Worm (Caenorhabditis elegans) whole organism, midembryonic: ENCODE data around the gene T16A1.4.

ENCODE experiments used
- T22C8.4 ChIP-seq: fragments of 200-800 bp; sonication (Bioruptor generic); IDR thresholded peaks from 2 replicates; pipeline ENCODE4 v1.3.6; 2022; ENCODE audit warnings: missing genetic modification characterization, missing compliant biosample characterization
- cog-1 ChIP-seq: sonication (generic microtip); optimal IDR thresholded peaks from 2 replicates; lab custom pipeline; 2016; ENCODE audit warnings: missing genetic modification characterization, missing compliant biosample characterization
- flt-1 ChIP-seq: fragments of 200-800 bp; sonication (Bioruptor generic); IDR thresholded peaks from 2 replicates; pipeline ENCODE4 v1.3.6; 2022; ENCODE audit warnings: missing genetic modification characterization, missing compliant biosample characterization
- klf-2 ChIP-seq: fragments of 200-800 bp; sonication (Bioruptor generic); conservative IDR thresholded peaks from 2 replicates; pipeline ENCODE4 v1.3.6; 2022; ENCODE audit warnings: missing genetic modification reagents, missing genetic modification characterization, missing compliant biosample characterization
- med-1 ChIP-seq: sonication (generic microtip); optimal IDR thresholded peaks from 2 replicates; lab custom pipeline; 2017; ENCODE audit warnings: missing genetic modification characterization, mild to moderate bottlenecking, missing compliant biosample characterization, antibody characterized with exemption, missing genetic modification reagents; ENCODE audit not compliant: insufficient read depth
- ref-1 ChIP-seq: fragments of 200-800 bp; sonication (Bioruptor generic); conservative IDR thresholded peaks from 2 replicates; pipeline ENCODE4 v1.3.6; 2022; ENCODE audit warnings: missing genetic modification reagents, missing genetic modification characterization, missing compliant biosample characterization
- tab-1 ChIP-seq: fragments of 200-800 bp; sonication (Bioruptor generic); IDR thresholded peaks from 2 replicates; pipeline ENCODE4 v1.3.6; 2022; ENCODE audit warnings: missing genetic modification characterization, missing compliant biosample characterization
- ztf-23 ChIP-seq: fragments of 200-800 bp; sonication (Bioruptor generic); IDR thresholded peaks from 2 replicates; pipeline ENCODE4 v1.3.6; 2022; ENCODE audit warnings: missing genetic modification reagents, missing genetic modification characterization, missing compliant biosample characterization
- ztf-29 ChIP-seq: fragments of 200-800 bp; sonication (Bioruptor generic); IDR thresholded peaks from 2 replicates; pipeline ENCODE4 v1.3.6; 2022; ENCODE audit warnings: missing genetic modification reagents, missing genetic modification characterization, missing compliant biosample characterization

The T16A1.4 gene

ce11 chrII:2114488-2114887 is 33.1 kb downstream of the T16A1.4 start:
- TF ChIP-seq flt-1 (no peak), ztf-23 (GFP tag; lab: Robert Waterston, UW) (no peak), tab-1 (no peak), cog-1 (tag; lab: Kevin White, UChicago) (no peak), ref-1 (GFP tag; lab: Robert Waterston, UW) (no peak), ztf-29 (GFP tag; lab: Robert Waterston, UW) (no peak), med-1 (GFP tag; lab: Kevin White, UChicago) (no peak), T22C8.4 (no peak), klf-2 (GFP tag; lab: Robert Waterston, UW) (no peak)

DNA sequence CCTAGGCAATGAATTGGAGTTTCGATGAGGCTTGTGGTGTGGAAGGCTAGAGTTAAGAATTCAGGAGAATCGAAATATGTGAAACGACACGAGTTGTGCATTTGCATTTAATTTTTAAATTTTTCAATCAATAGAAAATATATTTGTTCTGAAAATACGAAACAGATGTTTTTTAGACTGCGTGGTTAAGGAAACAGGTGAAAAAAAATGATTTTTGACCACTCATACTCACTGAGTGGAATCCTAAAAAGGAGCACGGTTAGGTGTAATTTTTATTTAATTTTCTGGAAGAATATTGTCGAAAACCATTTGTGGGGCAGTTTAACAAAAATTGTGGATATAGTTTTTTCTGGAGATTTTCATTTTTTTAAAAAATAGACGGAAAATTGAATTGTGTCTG is 35.4 kb downstream of the T16A1.4 start, which contains the start of gene srh-195:
srh-195 (minus strand) TSS at position 101 of the 400 bp plus-strand sequence.
- TF ChIP-seq med-1 (GFP tag; lab: Kevin White, UChicago) (no peak), klf-2 (GFP tag; lab: Robert Waterston, UW) (no peak), flt-1 (no peak), T22C8.4 (no peak), ref-1 (GFP tag; lab: Robert Waterston, UW) (no peak), tab-1 (no peak), cog-1 (tag; lab: Kevin White, UChicago) (no peak), ztf-29 (GFP tag; lab: Robert Waterston, UW) (no peak), ztf-23 (GFP tag; lab: Robert Waterston, UW) (no peak)

DNA sequence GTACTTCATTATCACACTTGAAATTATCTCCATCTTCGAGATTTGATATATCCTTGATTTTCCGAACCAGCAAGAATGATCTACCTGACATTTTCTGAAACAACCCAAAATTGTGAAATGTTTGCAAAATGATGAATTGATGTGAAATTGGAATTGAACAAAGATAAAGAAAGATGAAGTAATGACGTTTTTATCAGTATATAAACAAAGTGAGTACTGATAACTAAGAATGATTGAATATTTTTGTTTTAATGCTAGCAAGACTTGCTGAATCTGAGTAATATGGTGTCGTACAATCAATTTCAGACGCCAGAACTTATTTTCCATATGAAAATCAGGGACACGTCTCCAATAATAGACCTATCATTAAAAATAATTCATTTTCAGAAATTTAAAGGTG is 40.7 kb downstream of the T16A1.4 start, which contains the start of gene math-37:
math-37 (minus strand) TSS at position 101 of the 400 bp plus-strand sequence.
- no peak for TF ChIP-seq ref-1 (GFP tag; lab: Robert Waterston, UW)
- no peak for TF ChIP-seq ztf-29 (GFP tag; lab: Robert Waterston, UW)

- no peak for TF ChIP-seq ztf-23 (GFP tag; lab: Robert Waterston, UW)
- no peak for TF ChIP-seq ref-1 (GFP tag; lab: Robert Waterston, UW)
- TF ChIP-seq T22C8.4: no peak
- TF ChIP-seq med-1 (GFP tag; lab: Kevin White, UChicago): no peak
Measured at ce11 chrII:2122762-2123161, 41.4 kb downstream of the T16A1.4 start.

- TF ChIP-seq flt-1 (no peak), T22C8.4 (no peak), ztf-23 (GFP tag; lab: Robert Waterston, UW) (no peak), ref-1 (GFP tag; lab: Robert Waterston, UW) (no peak), tab-1 (no peak), ztf-29 (GFP tag; lab: Robert Waterston, UW) (no peak), med-1 (GFP tag; lab: Kevin White, UChicago) (no peak), klf-2 (GFP tag; lab: Robert Waterston, UW) (no peak), cog-1 (tag; lab: Kevin White, UChicago) (no peak)
Measured at ce11 chrII:2130770-2131169, 49.4 kb downstream of the T16A1.4 start, which contains the start of gene sdz-28. Gene sdz-28, plus strand, starts transcription at chrII:2131070.
